Worm (Caenorhabditis elegans): Measurements from ENCODE around the gene ftn-1.
A peak's percentile ranks its signal among the peaks of the same experiment; 100 is the strongest.

The ftn-1 gene

ce11 chrV:7575563-7575962 lies 28.2 kb upstream of the ftn-1 start, which contains the start of the genes snu-66 and ints-9 (continued):
- TF ChIP-seq nhr-237 (tag; optimal IDR thresholded peaks at IDR 0.05): no peak
- TF ChIP-seq elt-3 (tag; optimal IDR thresholded peaks at IDR 0.05): no peak

- TF ChIP-seq mls-2 (tag; optimal IDR thresholded peaks at IDR 0.05): no peak
- TF ChIP-seq mep-1 (tag; optimal IDR thresholded peaks at IDR 0.05): no peak
- no peak for TF ChIP-seq ztf-11 (tag; optimal IDR thresholded peaks at IDR 0.05)
- no peak for TF ChIP-seq drap-1 (GFP tag; optimal IDR thresholded peaks at IDR 0.05)
- TF ChIP-seq lin-32 (GFP tag; optimal IDR thresholded peaks at IDR 0.05): no peak
- TF ChIP-seq M03D4.4 (tag; optimal IDR thresholded peaks at IDR 0.05): no peak
- no peak for TF ChIP-seq flh-1 (GFP tag; optimal IDR thresholded peaks at IDR 0.05)
- no peak for TF ChIP-seq nhr-237 (tag; optimal IDR thresholded peaks at IDR 0.05)
- no peak for TF ChIP-seq ceh-83 (GFP tag; optimal IDR thresholded peaks at IDR 0.05)
- TF ChIP-seq ceh-39 (tag; optimal IDR thresholded peaks at IDR 0.05): no peak
- TF ChIP-seq ham-2 (GFP tag; optimal IDR thresholded peaks at IDR 0.05): no peak
- TF ChIP-seq unc-39 (tag; optimal IDR thresholded peaks at IDR 0.05): no peak
- TF ChIP-seq snpc-4 (tag; optimal IDR thresholded peaks at IDR 0.05): no peak
- no peak for TF ChIP-seq unc-120 (tag; optimal IDR thresholded peaks at IDR 0.05; ENCODE audit: poor library complexity, severe bottlenecking)
Observed at ce11 chrV:7570955-7571354, 23.6 kb upstream of the ftn-1 start, which contains the start of gene F19F10.14. Gene F19F10.14 (minus strand): TSS chrV:7571055.

ce11 chrV:7570290-7570689 lies 22.9 kb upstream of the ftn-1 start, which contains the start of gene clec-212:
Gene clec-212 (minus strand): TSS chrV:7570390.
- TF ChIP-seq zip-8 (tag; optimal IDR thresholded peaks at IDR 0.05) (peak; percentile 54), cnd-1 (tag; optimal IDR thresholded peaks at IDR 0.05) (no peak), hlh-1 (tag; optimal IDR thresholded peaks at IDR 0.05) (no peak), pha-4 (tag; optimal IDR thresholded peaks at IDR 0.05) (no peak), ceh-39 (tag; optimal IDR thresholded peaks at IDR 0.05) (no peak), nhr-2 (tag; optimal IDR thresholded peaks at IDR 0.05) (no peak), nhr-12 (tag; optimal IDR thresholded peaks at IDR 0.05) (no peak), elt-1 (tag; optimal IDR thresholded peaks at IDR 0.05; ENCODE audit: borderline replicate concordance, insufficient read depth) (no peak)

ce11 chrV:7562947-7563346 lies 15.6 kb upstream of the ftn-1 start, which contains the start of gene F19F10.1:
Gene F19F10.1 (plus strand): TSS chrV:7563247.
- TF ChIP-seq unc-120 (tag; optimal IDR thresholded peaks at IDR 0.05; ENCODE audit: poor library complexity, severe bottlenecking) (no peak), M03D4.4 (tag; optimal IDR thresholded peaks at IDR 0.05) (no peak), ces-1 (GFP tag; optimal IDR thresholded peaks at IDR 0.05) (no peak), bed-3 (GFP tag; optimal IDR thresholded peaks at IDR 0.05) (no peak), lin-13 (tag; optimal IDR thresholded peaks at IDR 0.05) (no peak)

ce11 chrV:7558693-7559092 lies 11.3 kb upstream of the ftn-1 start, which contains the start of gene ets-7:
Gene ets-7 (minus strand): TSS chrV:7558793.
- no peak for TF ChIP-seq unc-39 (tag; optimal IDR thresholded peaks at IDR 0.05)

ce11 chrV:7555875-7556274 lies 8.5 kb upstream of the ftn-1 start:
- TF ChIP-seq ceh-83 (GFP tag; optimal IDR thresholded peaks at IDR 0.05) (no peak), elt-1 (tag; optimal IDR thresholded peaks at IDR 0.05; ENCODE audit: borderline replicate concordance, insufficient read depth) (no peak), blmp-1 (tag; optimal IDR thresholded peaks at IDR 0.05) (no peak), mls-2 (tag; optimal IDR thresholded peaks at IDR 0.05) (no peak), snpc-4 (tag; optimal IDR thresholded peaks at IDR 0.05) (no peak)

ce11 chrV:7553873-7554362 lies 6.5 kb upstream of the ftn-1 start, which contains the start of gene ttr-10:
Gene ttr-10 (minus strand): TSS chrV:7553923.
- TF ChIP-seq tbx-8 (GFP tag; optimal IDR thresholded peaks at IDR 0.05) (no peak), ceh-83 (GFP tag; optimal IDR thresholded peaks at IDR 0.05) (no peak), M03D4.4 (tag; optimal IDR thresholded peaks at IDR 0.05) (no peak), lsy-2 (tag; optimal IDR thresholded peaks at IDR 0.05) (no peak), sem-2 (GFP tag; optimal IDR thresholded peaks at IDR 0.05) (no peak), cnd-1 (tag; optimal IDR thresholded peaks at IDR 0.05) (no peak), unc-39 (tag; optimal IDR thresholded peaks at IDR 0.05) (no peak), elt-1 (tag; optimal IDR thresholded peaks at IDR 0.05; ENCODE audit: borderline replicate concordance, insufficient read depth) (no peak), ham-2 (GFP tag; optimal IDR thresholded peaks at IDR 0.05) (no peak), zip-8 (tag; optimal IDR thresholded peaks at IDR 0.05) (no peak)
